Fruit fly (Drosophila melanogaster) whole organism, pupa: Measurements from ENCODE around the gene Ist1.

Source experiments
- CG32121 ChIP-seq: fragments of 200-800 bp; sonication (Bioruptor generic); IDR thresholded peaks from 2 replicates; pipeline ENCODE4 v1.3.6; 2022; ENCODE audit warnings: missing biosample characterization, missing genetic modification characterization
- CG4496 ChIP-seq: fragments of 200-800 bp; sonication (Bioruptor generic); IDR thresholded peaks from 3 replicates; pipeline ENCODE4 v1.3.6; 2022; ENCODE audit warnings: missing biosample characterization, missing genetic modification characterization
- CG8159 ChIP-seq: fragments of 200-800 bp; sonication (Bioruptor generic); optimal IDR thresholded peaks from 3 replicates; lab custom pipeline; 2018; ENCODE audit warnings: missing biosample characterization, mild to moderate bottlenecking, missing genetic modification characterization, moderate library complexity

dm6 chr3L:6777614-6778013 is 21.3 kb upstream of the Ist1 start:
- TF ChIP-seq CG8159 (tag; lab: Kevin White, UChicago) (no peak), CG4496 (GFP tag; lab: Robert Waterston, UW) (no peak), CG32121 (peak; percentile 20; the same call in 1 of the 2 replicates)
